Worm (Caenorhabditis elegans) whole organism, midembryonic: ENCODE data around the gene srbc-43.

Experiments used
- T22C8.4 ChIP-seq: fragments of 200-800 bp; sonication (Bioruptor generic); IDR thresholded peaks from 2 replicates; pipeline ENCODE4 v1.3.6; 2022; ENCODE audit warnings: missing genetic modification characterization, missing compliant biosample characterization
- flt-1 ChIP-seq: fragments of 200-800 bp; sonication (Bioruptor generic); IDR thresholded peaks from 2 replicates; pipeline ENCODE4 v1.3.6; 2022; ENCODE audit warnings: missing genetic modification characterization, missing compliant biosample characterization
- med-1 ChIP-seq: sonication (generic microtip); optimal IDR thresholded peaks from 2 replicates; lab custom pipeline; 2017; ENCODE audit warnings: missing genetic modification characterization, mild to moderate bottlenecking, missing compliant biosample characterization, antibody characterized with exemption, missing genetic modification reagents; ENCODE audit not compliant: insufficient read depth

DNA sequence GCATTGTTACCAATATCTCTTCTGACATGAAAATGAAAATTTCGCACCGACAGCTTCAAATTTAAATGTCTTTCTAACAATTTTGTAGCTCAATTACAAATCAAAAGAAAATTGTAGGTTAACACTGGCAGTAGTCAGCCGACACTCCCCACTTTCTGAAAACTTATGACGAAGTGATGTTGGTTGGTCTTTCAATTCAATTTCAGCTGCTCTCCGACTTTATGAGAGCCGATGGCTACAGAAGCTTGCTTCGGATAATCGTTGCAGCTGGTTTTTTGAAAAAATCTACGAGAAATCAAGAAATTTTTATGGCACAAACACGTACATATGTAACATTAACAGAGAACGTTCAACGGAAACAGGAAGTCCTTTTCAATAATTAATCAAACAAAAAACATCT lies 5.5 kb downstream of the srbc-43 start, which contains the start of gene sre-20:
- TF ChIP-seq T22C8.4 (GFP tag; lab: Robert Waterston, UW) (no peak), flt-1 (GFP tag; lab: Robert Waterston, UW) (no peak), med-1 (no peak)
